Worm (Caenorhabditis elegans) whole organism, midembryonic: Measurements from ENCODE around the gene C15H7.3.

Experiments used
- klf-2 ChIP-seq: fragments of 200-800 bp; sonication (Bioruptor generic); conservative IDR thresholded peaks from 2 replicates; pipeline ENCODE4 v1.3.6; 2022; ENCODE audit warnings: missing genetic modification reagents, missing genetic modification characterization, missing compliant biosample characterization
- tab-1 ChIP-seq: fragments of 200-800 bp; sonication (Bioruptor generic); IDR thresholded peaks from 2 replicates; pipeline ENCODE4 v1.3.6; 2022; ENCODE audit warnings: missing genetic modification characterization, missing compliant biosample characterization

DNA sequence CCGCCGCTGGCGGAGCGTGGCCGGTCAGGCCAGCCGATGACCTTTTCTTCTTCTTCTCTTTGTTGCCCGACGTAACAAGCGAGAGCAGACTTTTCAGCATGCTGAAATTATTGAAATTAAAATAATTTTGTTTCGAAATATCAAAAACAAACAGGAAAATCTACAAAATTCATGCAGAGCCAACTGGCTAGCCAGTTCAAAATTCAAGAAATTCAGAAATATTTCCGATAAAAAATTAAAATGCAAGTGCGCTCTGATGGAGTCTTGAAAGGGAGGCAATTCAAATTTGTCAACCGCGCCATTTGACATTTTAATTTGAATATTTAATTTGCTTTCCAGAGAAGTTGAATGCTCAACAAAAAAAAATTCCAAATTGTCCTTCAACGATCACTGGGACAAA, 51.1 kb downstream of the C15H7.3 start, which contains the start of gene F58A4.2:
- TF ChIP-seq tab-1 (GFP tag; lab: Robert Waterston, UW) (no peak), klf-2 (GFP tag; lab: Robert Waterston, UW) (no peak)
